Fruit fly (Drosophila melanogaster) whole organism, embryonic: ENCODE results near the gene CIA30.

ENCODE experiments used
- Atf6 ChIP-seq: fragments of 200-800 bp; sonication (Bioruptor generic); IDR thresholded peaks from 2 replicates; pipeline ENCODE4 v1.3.6; 2022; ENCODE audit warnings: missing biosample characterization, missing genetic modification characterization
- B-H2 ChIP-seq: fragments of 200-800 bp; sonication (Bioruptor generic); optimal IDR thresholded peaks from 2 replicates; lab custom pipeline; 2018; ENCODE audit warnings: missing biosample characterization, mild to moderate bottlenecking, missing genetic modification characterization
- BEAF-32 ChIP-seq: fragments of 200-800 bp; sonication (Bioruptor generic); optimal IDR thresholded peaks from 3 replicates; lab custom pipeline; 2017; ENCODE audit warnings: missing biosample characterization, missing genetic modification characterization, mild to moderate bottlenecking, moderate library complexity, missing genetic modification reagents
- Bgb ChIP-seq: fragments of 200-800 bp; sonication (Bioruptor generic); IDR thresholded peaks from 2 replicates; pipeline ENCODE4 v1.3.6; 2022; ENCODE audit warnings: missing biosample characterization, missing genetic modification characterization; ENCODE audit not compliant: partially characterized antibody
- BtbVII ChIP-seq: fragments of 200-800 bp; sonication (Bioruptor generic); optimal IDR thresholded peaks from 3 replicates; lab custom pipeline; 2017; ENCODE audit warnings: missing biosample characterization, mild to moderate bottlenecking, missing genetic modification characterization
- CG10462 ChIP-seq: fragments of 200-800 bp; sonication (Bioruptor generic); optimal IDR thresholded peaks from 2 replicates; lab custom pipeline; 2016; ENCODE audit warnings: missing biosample characterization, missing genetic modification characterization
- CG12071 ChIP-seq: fragments of 200-800 bp; sonication (Bioruptor generic); optimal IDR thresholded peaks from 3 replicates; lab custom pipeline; 2018; ENCODE audit warnings: missing biosample characterization, mild to moderate bottlenecking, missing genetic modification characterization
- CG13775 ChIP-seq: fragments of 200-800 bp; sonication (Bioruptor generic); optimal IDR thresholded peaks from 3 replicates; lab custom pipeline; 2017; ENCODE audit warnings: missing biosample characterization, mild to moderate bottlenecking, missing genetic modification characterization
- CG14014 ChIP-seq: fragments of 200-800 bp; sonication (Bioruptor generic); IDR thresholded peaks from 2 replicates; pipeline ENCODE4 v1.3.6; 2022; ENCODE audit warnings: missing biosample characterization, missing genetic modification characterization
- CG15696 ChIP-seq: fragments of 200-800 bp; sonication (Bioruptor generic); optimal IDR thresholded peaks from 2 replicates; lab custom pipeline; 2019; ENCODE audit warnings: missing biosample characterization, mild to moderate bottlenecking, missing genetic modification characterization, moderate library complexity
- CG1602 ChIP-seq: fragments of 200-800 bp; sonication (Bioruptor generic); optimal IDR thresholded peaks from 3 replicates; lab custom pipeline; 2016; ENCODE audit warnings: missing biosample characterization, missing genetic modification characterization
- CG16813 ChIP-seq: fragments of 200-800 bp; sonication (Bioruptor generic); IDR thresholded peaks from 3 replicates; pipeline ENCODE4 v1.3.6; 2022; ENCODE audit warnings: missing biosample characterization, missing genetic modification characterization; ENCODE audit not compliant: partially characterized antibody
- CG17912 ChIP-seq: fragments of 200-800 bp; sonication (Bioruptor generic); optimal IDR thresholded peaks from 2 replicates; lab custom pipeline; 2018; ENCODE audit warnings: missing biosample characterization, mild to moderate bottlenecking, missing genetic modification characterization
- CG33557 ChIP-seq: fragments of 200-800 bp; sonication (Bioruptor generic); optimal IDR thresholded peaks from 2 replicates; lab custom pipeline; 2019; ENCODE audit warnings: missing biosample characterization, mild to moderate bottlenecking, missing genetic modification characterization, moderate library complexity
- CG34422 ChIP-seq: fragments of 200-800 bp; sonication (Bioruptor generic); IDR thresholded peaks from 3 replicates; pipeline ENCODE4 v1.3.6; 2022; ENCODE audit warnings: missing biosample characterization, missing genetic modification characterization
- CG7786 ChIP-seq: fragments of 200-800 bp; sonication (Bioruptor generic); optimal IDR thresholded peaks from 2 replicates; lab custom pipeline; 2016; ENCODE audit warnings: missing biosample characterization, missing genetic modification characterization
- Dad ChIP-seq: fragments of 200-800 bp; sonication (Bioruptor generic); optimal IDR thresholded peaks from 3 replicates; lab custom pipeline; 2016; ENCODE audit warnings: missing biosample characterization, missing genetic modification characterization
- Dfd ChIP-seq, 2 experiments: fragments of >200 bp; optimal IDR thresholded peaks; 2 replicates each; lab custom pipeline; 2017; ENCODE audit warnings: missing biosample characterization in 2 of 2, missing genetic modification characterization in 2 of 2
- Drgx ChIP-seq: fragments of 200-800 bp; sonication (Bioruptor generic); IDR thresholded peaks from 2 replicates; pipeline ENCODE4 v1.3.6; 2022; ENCODE audit warnings: missing biosample characterization, missing genetic modification characterization
- HLHmδ ChIP-seq: fragments of 200-800 bp; sonication (Bioruptor generic); optimal IDR thresholded peaks from 2 replicates; lab custom pipeline; 2018; ENCODE audit warnings: missing biosample characterization, mild to moderate bottlenecking, missing genetic modification characterization, moderate library complexity
- Hmr ChIP-seq: fragments of 200-800 bp; sonication (Bioruptor generic); optimal IDR thresholded peaks from 3 replicates; lab custom pipeline; 2017; ENCODE audit warnings: mild to moderate bottlenecking, missing biosample characterization, missing genetic modification reagents, missing genetic modification characterization
- MBD-R2 ChIP-seq: fragments of 200-800 bp; sonication (Bioruptor generic); IDR thresholded peaks from 2 replicates; pipeline ENCODE4 v1.3.6; 2022; ENCODE audit warnings: missing biosample characterization, missing genetic modification characterization
- Meics ChIP-seq: fragments of 200-800 bp; sonication (Bioruptor generic); optimal IDR thresholded peaks from 2 replicates; lab custom pipeline; 2017; ENCODE audit warnings: missing biosample characterization, mild to moderate bottlenecking, missing genetic modification characterization
- NC2α ChIP-seq: fragments of 200-800 bp; sonication (Bioruptor generic); optimal IDR thresholded peaks from 2 replicates; lab custom pipeline; 2016; ENCODE audit warnings: missing biosample characterization, missing genetic modification characterization
- Neu2 ChIP-seq: fragments of 200-800 bp; sonication (Bioruptor generic); optimal IDR thresholded peaks from 3 replicates; lab custom pipeline; 2016; ENCODE audit warnings: missing biosample characterization, missing genetic modification characterization, borderline replicate concordance
- NfI ChIP-seq: fragments of 200-800 bp; sonication (Bioruptor generic); optimal IDR thresholded peaks from 3 replicates; lab custom pipeline; 2018; ENCODE audit warnings: missing biosample characterization, mild to moderate bottlenecking, missing genetic modification characterization, moderate library complexity
- Side ChIP-seq: fragments of 200-800 bp; sonication (Bioruptor generic); optimal IDR thresholded peaks from 2 replicates; lab custom pipeline; 2016; ENCODE audit warnings: missing biosample characterization, missing genetic modification characterization
- Sry-β ChIP-seq: fragments of 200-800 bp; sonication (Bioruptor generic); optimal IDR thresholded peaks from 2 replicates; lab custom pipeline; 2018; ENCODE audit warnings: missing biosample characterization, mild to moderate bottlenecking, missing genetic modification characterization, moderate library complexity
- Sry-δ ChIP-seq: fragments of 200-800 bp; sonication (Bioruptor generic); optimal IDR thresholded peaks from 2 replicates; lab custom pipeline; 2016; ENCODE audit warnings: missing biosample characterization, missing genetic modification characterization
- Stat92E ChIP-seq, 3 experiments: fragments of >200 bp in 2 of 3; fragments of 200-800 bp in 1 of 3; sonication (Bioruptor generic) in 1 of 3; optimal IDR thresholded peaks; 2 replicates each; lab custom pipeline; 2017 to 2019; ENCODE audit warnings: missing biosample characterization in 3 of 3, missing genetic modification characterization in 3 of 3, mild to moderate bottlenecking in 1 of 3, moderate library complexity in 1 of 3
- Xrp1 ChIP-seq: fragments of 200-800 bp; sonication (Bioruptor generic); IDR thresholded peaks from 2 replicates; pipeline ENCODE4 v1.3.6; 2022; ENCODE audit warnings: missing biosample characterization, missing genetic modification characterization
- abd-A ChIP-seq: fragments of 200-800 bp; sonication (Bioruptor generic); optimal IDR thresholded peaks from 3 replicates; lab custom pipeline; 2019; ENCODE audit warnings: missing biosample characterization, mild to moderate bottlenecking, missing genetic modification characterization, moderate library complexity
- az2 ChIP-seq: fragments of 200-800 bp; sonication (Bioruptor generic); optimal IDR thresholded peaks from 3 replicates; lab custom pipeline; 2016; ENCODE audit warnings: missing biosample characterization, missing genetic modification characterization
- bcd ChIP-seq: fragments of 200-800 bp; sonication (Bioruptor generic); optimal IDR thresholded peaks from 2 replicates; lab custom pipeline; 2017; ENCODE audit warnings: missing biosample characterization, mild to moderate bottlenecking, missing genetic modification characterization
- da ChIP-seq: fragments of 200-800 bp; sonication (Bioruptor generic); optimal IDR thresholded peaks from 2 replicates; lab custom pipeline; 2016; ENCODE audit warnings: missing biosample characterization, missing genetic modification characterization
- ems ChIP-seq: fragments of 200-800 bp; sonication (Bioruptor generic); optimal IDR thresholded peaks from 3 replicates; lab custom pipeline; 2016; ENCODE audit warnings: missing biosample characterization, missing genetic modification characterization
- gcm2 ChIP-seq: fragments of 200-800 bp; sonication (Bioruptor generic); optimal IDR thresholded peaks from 2 replicates; lab custom pipeline; 2016; ENCODE audit warnings: missing biosample characterization, missing genetic modification characterization
- gsb-n ChIP-seq: fragments of 200-800 bp; sonication (Bioruptor generic); optimal IDR thresholded peaks from 3 replicates; lab custom pipeline; 2018; ENCODE audit warnings: missing biosample characterization, mild to moderate bottlenecking, missing genetic modification characterization
- jigr1 ChIP-seq: fragments of 200-800 bp; sonication (Bioruptor generic); IDR thresholded peaks from 3 replicates; pipeline ENCODE4 v1.3.6; 2022; ENCODE audit warnings: missing biosample characterization, missing genetic modification characterization
- lmd ChIP-seq: fragments of 200-800 bp; sonication (Bioruptor generic); IDR thresholded peaks from 2 replicates; pipeline ENCODE4 v1.3.6; 2022; ENCODE audit warnings: missing biosample characterization, missing genetic modification characterization
- lov ChIP-seq, 2 experiments: fragments of 200-800 bp in 1 of 2; fragments of >200 bp in 1 of 2; sonication (Bioruptor generic) in 1 of 2; IDR thresholded peaks in 1 of 2; optimal IDR thresholded peaks in 1 of 2; 2 replicates in 1 of 2; 3 replicates in 1 of 2; pipeline versions ENCODE4 v1.3.6 to Lab custom; 2017 to 2022; ENCODE audit warnings: missing biosample characterization in 1 of 2, missing genetic modification characterization in 1 of 2
- nerfin-2 ChIP-seq: fragments of 200-800 bp; sonication (Bioruptor generic); IDR thresholded peaks from 2 replicates; pipeline ENCODE4 v1.3.6; 2022; ENCODE audit warnings: missing biosample characterization, missing genetic modification characterization; ENCODE audit not compliant: partially characterized antibody
- otp ChIP-seq: fragments of 200-800 bp; sonication (Bioruptor generic); IDR thresholded peaks from 3 replicates; pipeline ENCODE4, ENCODE4 v1.3.6; 2022; ENCODE audit warnings: missing biosample characterization, missing genetic modification characterization
- peb ChIP-seq: fragments of 200-800 bp; sonication (Bioruptor generic); IDR thresholded peaks from 2 replicates; pipeline ENCODE4 v1.3.6; 2022; ENCODE audit warnings: missing biosample characterization, missing genetic modification characterization
- sc ChIP-seq, 3 experiments: fragments of >200 bp in 2 of 3; fragments of 200-800 bp in 1 of 3; sonication (Bioruptor generic) in 1 of 3; optimal IDR thresholded peaks; 2 replicates in 2 of 3; 3 replicates in 1 of 3; lab custom pipeline; 2017; ENCODE audit warnings: mild to moderate bottlenecking in 1 of 3, missing biosample characterization in 1 of 3, missing genetic modification characterization in 1 of 3, missing genetic modification reagents in 1 of 3
- so ChIP-seq: fragments of 200-800 bp; sonication (Bioruptor generic); IDR thresholded peaks from 3 replicates; pipeline ENCODE4 v1.3.6; 2022; ENCODE audit warnings: missing biosample characterization, missing genetic modification characterization
- ssp ChIP-seq: fragments of 200-800 bp; sonication (Bioruptor generic); IDR thresholded peaks from 2 replicates; pipeline ENCODE4 v1.3.6; 2022; ENCODE audit warnings: missing biosample characterization, missing genetic modification characterization
- sug ChIP-seq: fragments of 200-800 bp; optimal IDR thresholded peaks from 2 replicates; lab custom pipeline; 2019; ENCODE audit warnings: missing biosample characterization, mild to moderate bottlenecking, missing genetic modification characterization, moderate library complexity
- vnd ChIP-seq: fragments of 200-800 bp; sonication (Bioruptor generic); IDR thresholded peaks from 3 replicates; pipeline ENCODE4 v1.3.6; 2022; ENCODE audit warnings: missing biosample characterization, missing genetic modification characterization; ENCODE audit not compliant: partially characterized antibody
- yki ChIP-seq: fragments of >200 bp; optimal IDR thresholded peaks from 3 replicates; lab custom pipeline; 2018

The CIA30 gene

DNA sequence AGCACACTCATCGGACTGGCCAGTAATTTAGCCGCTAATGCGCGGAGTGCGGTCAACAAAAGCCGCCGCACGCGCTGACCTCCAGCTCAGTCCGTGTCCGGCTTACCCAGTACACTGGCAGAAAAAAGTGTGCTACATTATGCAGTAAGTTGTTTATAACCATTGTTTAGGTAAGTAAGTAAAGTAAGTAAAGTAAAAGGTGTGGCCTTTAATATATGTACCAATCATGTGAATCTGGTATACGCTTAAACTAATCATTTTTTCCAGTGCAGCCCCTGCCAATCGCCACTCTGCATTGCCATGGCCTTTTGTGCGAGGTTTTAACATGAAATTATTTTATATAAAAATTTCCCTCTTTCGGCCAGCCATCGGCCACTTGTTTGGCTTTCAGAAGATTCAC, 25.3 kb upstream of the CIA30 start (continued):
- TF ChIP-seq Bgb (no peak), CG15696 (tag; lab: Kevin White, UChicago) (no peak), ems (GFP tag; lab: Kevin White, UChicago) (no peak), BtbVII (GFP tag; lab: Kevin White, UChicago) (no peak), HLHmδ (no peak), Side (no peak), CG16813 (GFP tag; lab: Robert Waterston, UW) (no peak), MBD-R2 (GFP tag; lab: Robert Waterston, UW) (no peak), NfI (GFP tag; lab: Kevin White, UChicago) (no peak), CG17912 (no peak), CG33557 (GFP tag; lab: Kevin White, UChicago) (no peak), Drgx (GFP tag; lab: Robert Waterston, UW) (no peak), gcm2 (no peak), CG13775 (no peak), Stat92E (GFP tag; optimal IDR thresholded peaks at IDR 0.05; lab: Kevin White, UChicago) (no peak), yki (lab: Kevin White, UChicago) (no peak), Neu2 (GFP tag; lab: Kevin White, UChicago) (no peak), az2 (peak; percentile 11), da (GFP tag; lab: Kevin White, UChicago) (no peak), Dfd (GFP tag; optimal IDR thresholded peaks at IDR 0.05; lab: Kevin White, UChicago) (no peak), CG10462 (no peak), lmd (peak; percentile 33; the same call in 1 of the 2 replicates), abd-A (tag; lab: Kevin White, UChicago) (no peak), CG12071 (no peak), B-H2 (GFP tag; lab: Kevin White, UChicago) (no peak), NC2α (no peak), Xrp1 (GFP tag; lab: Robert Waterston, UW) (peak; percentile 43), otp (GFP tag; lab: Robert Waterston, UW) (0 out of 3 replicates have a peak, but pooled peaks have one; percentile 7), peb (GFP tag; lab: Robert Waterston, UW) (no peak), sug (tag; lab: Kevin White, UChicago) (no peak), vnd (GFP tag; lab: Robert Waterston, UW) (no peak), CG1602 (GFP tag; lab: Kevin White, UChicago) (no peak), Sry-β (GFP tag; lab: Kevin White, UChicago) (no peak), Sry-δ (GFP tag; lab: Kevin White, UChicago) (no peak), Meics (GFP tag; lab: Kevin White, UChicago) (no peak), gsb-n (tag; lab: Kevin White, UChicago) (no peak), BEAF-32 (GFP tag; lab: Kevin White, UChicago) (no peak), nerfin-2 (GFP tag; lab: Robert Waterston, UW) (no peak), bcd (GFP tag; lab: Kevin White, UChicago) (no peak), sc (optimal IDR thresholded peaks at IDR 0.05; lab: Kevin White, UChicago) (no peak), sc (GFP tag; optimal IDR thresholded peaks at IDR 0.05; lab: Kevin White, UChicago) (no peak), Hmr (no peak), Atf6 (no peak), Dad (GFP tag; lab: Kevin White, UChicago) (no peak), CG7786 (GFP tag; lab: Kevin White, UChicago) (no peak), lov (optimal IDR thresholded peaks at IDR 0.05; lab: Kevin White, UChicago) (no peak), lov (GFP tag; IDR thresholded peaks at IDR 0.05; lab: Robert Waterston, UW) (no peak), CG34422 (GFP tag; lab: Robert Waterston, UW) (0 out of 3 replicates have a peak, but pooled peaks have one; percentile 30), CG14014 (GFP tag; lab: Robert Waterston, UW) (no peak), so (no peak), ssp (GFP tag; lab: Robert Waterston, UW) (no peak), jigr1 (GFP tag; lab: Robert Waterston, UW) (no peak)
